Fruit fly (Drosophila melanogaster): Measurements from ENCODE around the gene B4.

dm6 chr2L:13514945-13515687, 34.0 kb downstream of the B4 start:
- TF ChIP-seq CG8478 (optimal IDR thresholded peaks at IDR 0.05) (no peak), CTCF (optimal IDR thresholded peaks at IDR 0.05) (no peak)
